Worm (Caenorhabditis elegans): ENCODE measurements around the gene F39G3.4.

DNA sequence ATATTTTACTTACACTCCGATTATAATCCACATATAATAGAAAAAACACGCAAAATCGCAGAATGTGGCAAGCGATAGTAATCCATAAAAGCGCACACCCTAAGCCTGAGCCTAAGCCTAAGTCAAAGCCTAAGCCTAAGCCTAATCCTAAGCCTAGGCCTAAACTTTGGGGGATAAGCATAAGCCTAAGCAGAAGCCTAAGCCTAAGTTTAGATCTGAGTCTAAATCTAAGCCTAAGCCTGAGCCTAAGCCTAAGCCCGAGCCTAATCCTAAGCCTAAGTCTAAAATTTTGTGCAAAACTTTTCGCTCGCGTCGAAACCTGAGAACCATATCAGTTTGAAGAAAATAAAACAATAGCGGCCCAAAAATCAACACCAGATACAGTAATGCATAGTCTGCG is 40.4 kb upstream of the F39G3.4 start:
- TF ChIP-seq dpl-1 (GFP tag; optimal IDR thresholded peaks at IDR 0.05) (no peak), ces-1 (GFP tag; optimal IDR thresholded peaks at IDR 0.05) (no peak), lir-3 (tag; optimal IDR thresholded peaks at IDR 0.05; ENCODE audit: poor library complexity) (no peak), unc-62 (GFP tag; optimal IDR thresholded peaks at IDR 0.05) (no peak), mdl-1 (tag; optimal IDR thresholded peaks at IDR 0.05) (no peak), sup-37 (GFP tag; optimal IDR thresholded peaks at IDR 0.05) (no peak), lin-15B (tag; optimal IDR thresholded peaks at IDR 0.05) (no peak), nhr-47 (tag; optimal IDR thresholded peaks at IDR 0.05) (no peak), grh-1 (GFP tag; IDR thresholded peaks at IDR 0.05) (no peak)
